Worm (Caenorhabditis elegans) whole organism, young adult: Measurements from ENCODE around the gene nlp-9.
A peak's percentile ranks its signal among the peaks of the same experiment; 100 is the strongest.

ENCODE experiments used
- F23B12.7 ChIP-seq: sonication (generic microtip); optimal IDR thresholded peaks from 2 replicates; lab custom pipeline; 2017; ENCODE audit warnings: missing genetic modification characterization, mild to moderate bottlenecking, missing compliant biosample characterization, antibody characterized with exemption, moderate library complexity; ENCODE audit not compliant: insufficient read depth
- F33H1.4 ChIP-seq: fragments of 200-800 bp; sonication (Bioruptor generic); IDR thresholded peaks from 2 replicates; pipeline ENCODE4 v1.3.6; 2022; ENCODE audit warnings: missing genetic modification reagents, missing genetic modification characterization, missing compliant biosample characterization
- F37B4.10 ChIP-seq: fragments of 200-800 bp; sonication (Bioruptor generic); IDR thresholded peaks from 2 replicates; pipeline ENCODE4 v1.3.6; 2022; ENCODE audit warnings: missing genetic modification characterization, missing compliant biosample characterization
- F49E8.2 ChIP-seq: sonication (generic microtip); optimal IDR thresholded peaks from 3 replicates; lab custom pipeline; 2017; ENCODE audit warnings: missing genetic modification characterization, mild to moderate bottlenecking, missing compliant biosample characterization, antibody characterized with exemption, moderate library complexity; ENCODE audit not compliant: insufficient read depth
- F52B5.7 ChIP-seq: sonication (generic microtip); optimal IDR thresholded peaks from 2 replicates; lab custom pipeline; 2016; ENCODE audit warnings: mild to moderate bottlenecking, missing genetic modification characterization, missing compliant biosample characterization
- F55B11.4 ChIP-seq: sonication (generic microtip); optimal IDR thresholded peaks from 2 replicates; lab custom pipeline; 2016; ENCODE audit warnings: missing compliant biosample characterization, missing genetic modification characterization, borderline replicate concordance; ENCODE audit not compliant: insufficient read depth
- F57A8.1 ChIP-seq: fragments of 200-800 bp; sonication (Bioruptor generic); optimal IDR thresholded peaks from 2 replicates; lab custom pipeline; 2018; ENCODE audit warnings: mild to moderate bottlenecking, missing genetic modification characterization, moderate library complexity, missing compliant biosample characterization
- K11D2.4 ChIP-seq: fragments of 200-800 bp; sonication (Bioruptor generic); IDR thresholded peaks from 2 replicates; pipeline ENCODE4 v1.3.6; 2022; ENCODE audit warnings: missing genetic modification reagents, missing genetic modification characterization, missing compliant biosample characterization
- T07F8.4 ChIP-seq: sonication (generic microtip); optimal IDR thresholded peaks from 2 replicates; lab custom pipeline; 2016; ENCODE audit warnings: mild to moderate bottlenecking, missing genetic modification characterization, moderate library complexity, missing compliant biosample characterization
- akir-1 ChIP-seq: fragments of 200-800 bp; sonication (Bioruptor generic); optimal IDR thresholded peaks from 2 replicates; lab custom pipeline; 2018; ENCODE audit warnings: mild to moderate bottlenecking, missing genetic modification characterization, moderate library complexity, missing compliant biosample characterization
- bed-2 ChIP-seq: fragments of 200-800 bp; sonication (Bioruptor generic); IDR thresholded peaks from 2 replicates; pipeline ENCODE4 v1.3.6; 2022; ENCODE audit warnings: missing genetic modification reagents, missing genetic modification characterization, missing compliant biosample characterization
- cebp-2 ChIP-seq: fragments of 200-800 bp; sonication (Bioruptor generic); IDR thresholded peaks from 2 replicates; pipeline ENCODE4 v1.3.6; 2022; ENCODE audit warnings: missing genetic modification characterization, missing compliant biosample characterization
- ceh-100 ChIP-seq: fragments of 200-800 bp; sonication (Bioruptor generic); IDR thresholded peaks from 2 replicates; pipeline ENCODE4 v1.3.6; 2022; ENCODE audit warnings: missing genetic modification reagents, missing genetic modification characterization, missing compliant biosample characterization
- ceh-40 ChIP-seq: fragments of 200-800 bp; sonication (Bioruptor generic); IDR thresholded peaks from 2 replicates; pipeline ENCODE4 v1.3.6; 2022; ENCODE audit warnings: missing genetic modification characterization, missing compliant biosample characterization
- dox-1 ChIP-seq: fragments of 200-800 bp; sonication (Bioruptor generic); IDR thresholded peaks from 2 replicates; pipeline ENCODE4 v1.3.6; 2022; ENCODE audit warnings: missing genetic modification reagents, missing genetic modification characterization, missing compliant biosample characterization
- egrh-3 ChIP-seq: fragments of 200-800 bp; sonication (Bioruptor generic); IDR thresholded peaks from 2 replicates; pipeline ENCODE4 v1.3.6; 2022; ENCODE audit warnings: missing genetic modification reagents, missing genetic modification characterization, missing compliant biosample characterization
- hlh-26 ChIP-seq: fragments of 200-800 bp; sonication (Bioruptor generic); conservative IDR thresholded peaks from 2 replicates; pipeline ENCODE4 v1.3.6; 2022; ENCODE audit warnings: missing genetic modification reagents, missing genetic modification characterization, missing compliant biosample characterization
- hmg-1.2 ChIP-seq: fragments of 200-800 bp; sonication (Bioruptor generic); IDR thresholded peaks from 2 replicates; pipeline ENCODE4 v1.3.6; 2022; ENCODE audit warnings: missing genetic modification reagents, missing genetic modification characterization, missing compliant biosample characterization
- lag-1 ChIP-seq: fragments of 200-800 bp; sonication (Bioruptor generic); IDR thresholded peaks from 2 replicates; pipeline ENCODE4 v1.3.6; 2022; ENCODE audit warnings: missing genetic modification reagents, missing genetic modification characterization, missing compliant biosample characterization
- let-607 ChIP-seq, 2 experiments: fragments of 200-800 bp in 1 of 2; sonication (Bioruptor generic) in 1 of 2; sonication (generic microtip) in 1 of 2; optimal IDR thresholded peaks; 2 replicates each; lab custom pipeline; 2016 to 2018; ENCODE audit warnings: mild to moderate bottlenecking in 2 of 2, missing compliant biosample characterization in 2 of 2, missing genetic modification characterization in 2 of 2, moderate library complexity in 2 of 2, missing genotype in 1 of 2
- lin-54 ChIP-seq: fragments of 200-800 bp; sonication (Bioruptor generic); optimal IDR thresholded peaks from 2 replicates; lab custom pipeline; 2018; ENCODE audit warnings: mild to moderate bottlenecking, missing genetic modification characterization, missing compliant biosample characterization
- lsl-1 ChIP-seq: fragments of 200-800 bp; sonication (Bioruptor generic); optimal IDR thresholded peaks from 2 replicates; lab custom pipeline; 2018; ENCODE audit warnings: mild to moderate bottlenecking, missing genetic modification characterization, moderate library complexity, missing compliant biosample characterization
- madf-6 ChIP-seq: fragments of 200-800 bp; sonication (Bioruptor generic); IDR thresholded peaks from 2 replicates; pipeline ENCODE4 v1.3.6; 2022; ENCODE audit warnings: missing genetic modification reagents, missing genetic modification characterization, missing compliant biosample characterization
- mcd-1 ChIP-seq: fragments of 200-800 bp; sonication (Bioruptor generic); IDR thresholded peaks from 2 replicates; pipeline ENCODE4 v1.3.6; 2022; ENCODE audit warnings: missing genetic modification reagents, missing genetic modification characterization, missing compliant biosample characterization
- nfyb-1 ChIP-seq: fragments of 200-800 bp; sonication (Bioruptor generic); IDR thresholded peaks from 2 replicates; pipeline ENCODE4 v1.3.6; 2022; ENCODE audit warnings: missing genetic modification reagents, missing genetic modification characterization, missing compliant biosample characterization
- nhr-120 ChIP-seq: fragments of 200-800 bp; sonication (Bioruptor generic); IDR thresholded peaks from 2 replicates; pipeline ENCODE4 v1.3.6; 2022; ENCODE audit warnings: missing genetic modification characterization, missing compliant biosample characterization
- nhr-27 ChIP-seq: fragments of 200-800 bp; sonication (Bioruptor generic); optimal IDR thresholded peaks from 2 replicates; lab custom pipeline; 2018; ENCODE audit warnings: mild to moderate bottlenecking, missing genetic modification characterization, moderate library complexity, missing compliant biosample characterization
- sdz-38 ChIP-seq: sonication (generic microtip); optimal IDR thresholded peaks from 2 replicates; lab custom pipeline; 2016; ENCODE audit warnings: missing genotype, missing genetic modification characterization, missing compliant biosample characterization
- sea-2 ChIP-seq: fragments of 200-800 bp; sonication (Bioruptor generic); IDR thresholded peaks from 2 replicates; pipeline ENCODE4 v1.3.6; 2022; ENCODE audit warnings: missing genetic modification characterization, missing compliant biosample characterization
- snpc-1.1 ChIP-seq: sonication (generic microtip); optimal IDR thresholded peaks from 2 replicates; lab custom pipeline; 2017; ENCODE audit warnings: missing genetic modification characterization, mild to moderate bottlenecking, missing compliant biosample characterization, antibody characterized with exemption, moderate library complexity, missing genotype, missing genetic modification reagents; ENCODE audit not compliant: insufficient read depth
- snpc-1.3 ChIP-seq: sonication (generic microtip); optimal IDR thresholded peaks from 2 replicates; lab custom pipeline; 2017; ENCODE audit warnings: missing genetic modification characterization, mild to moderate bottlenecking, missing compliant biosample characterization, antibody characterized with exemption, moderate library complexity, missing genotype, missing genetic modification reagents; ENCODE audit not compliant: insufficient read depth
- snpc-3.4 ChIP-seq: sonication (generic microtip); optimal IDR thresholded peaks from 2 replicates; lab custom pipeline; 2017; ENCODE audit warnings: missing genetic modification characterization, mild to moderate bottlenecking, missing compliant biosample characterization, antibody characterized with exemption, moderate library complexity, missing genotype, missing genetic modification reagents
- snpc-4 ChIP-seq, 5 experiments: fragments of 150-350 bp in 1 of 5; sonication (generic microtip) in 4 of 5; optimal IDR thresholded peaks; 2 replicates each; lab custom pipeline; 2014 to 2018; ENCODE audit warnings: missing genetic modification characterization in 5 of 5, missing biosample characterization in 3 of 5, antibody characterized with exemption in 2 of 5, mild to moderate bottlenecking in 2 of 5, missing compliant biosample characterization in 2 of 5, missing genotype in 2 of 5, moderate library complexity in 2 of 5, missing genetic modification reagents in 1 of 5
- somi-1 ChIP-seq: fragments of 200-800 bp; sonication (Bioruptor generic); optimal IDR thresholded peaks from 2 replicates; lab custom pipeline; 2018; ENCODE audit warnings: mild to moderate bottlenecking, missing genetic modification characterization, missing compliant biosample characterization
- tbx-9 ChIP-seq: sonication (generic microtip); optimal IDR thresholded peaks from 2 replicates; lab custom pipeline; 2016; ENCODE audit warnings: borderline replicate concordance, missing genetic modification characterization, inconsistent platforms, missing compliant biosample characterization
- unc-130 ChIP-seq: sonication (generic microtip); optimal IDR thresholded peaks from 2 replicates; lab custom pipeline; 2016; ENCODE audit warnings: missing genetic modification reagents, missing genetic modification characterization, missing compliant biosample characterization
- ztf-22 ChIP-seq: fragments of 200-800 bp; sonication (Bioruptor generic); optimal IDR thresholded peaks from 2 replicates; lab custom pipeline; 2018; ENCODE audit warnings: mild to moderate bottlenecking, missing genetic modification characterization, moderate library complexity, missing compliant biosample characterization
- ztf-26 ChIP-seq: sonication (generic microtip); optimal IDR thresholded peaks from 2 replicates; lab custom pipeline; 2017; ENCODE audit warnings: missing genetic modification characterization, missing compliant biosample characterization
- ztf-28 ChIP-seq: fragments of 200-800 bp; sonication (Bioruptor generic); IDR thresholded peaks from 2 replicates; pipeline ENCODE4 v1.3.6; 2022; ENCODE audit warnings: missing genetic modification reagents, missing genetic modification characterization, missing compliant biosample characterization

nlp-9 gene

DNA sequence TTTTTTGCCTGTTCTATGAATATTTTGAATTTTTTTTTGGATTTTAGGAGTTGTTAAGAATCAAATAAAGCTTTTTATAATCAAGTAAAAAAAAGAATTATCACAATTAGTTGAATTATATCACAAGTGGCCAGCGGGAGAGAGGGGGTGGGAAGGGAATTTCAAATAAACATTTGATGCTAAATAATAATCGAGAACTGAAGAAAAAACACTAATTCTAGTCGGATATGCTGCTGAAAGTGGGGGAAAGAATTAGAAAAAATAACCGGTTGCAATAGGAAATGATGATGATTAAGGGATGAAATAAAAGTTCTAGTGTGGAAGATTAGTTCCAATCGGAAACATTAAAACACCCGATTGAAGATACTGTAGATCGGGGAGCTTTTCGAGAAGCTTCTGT, 38.2 kb upstream of the nlp-9 start:
- peak; percentile 49 for TF ChIP-seq madf-6 (GFP tag; lab: Robert Waterston, UW)
- no peak for TF ChIP-seq akir-1 (GFP tag; lab: Kevin White, UChicago)
- TF ChIP-seq, all 124 proteins: peak for 1

DNA sequence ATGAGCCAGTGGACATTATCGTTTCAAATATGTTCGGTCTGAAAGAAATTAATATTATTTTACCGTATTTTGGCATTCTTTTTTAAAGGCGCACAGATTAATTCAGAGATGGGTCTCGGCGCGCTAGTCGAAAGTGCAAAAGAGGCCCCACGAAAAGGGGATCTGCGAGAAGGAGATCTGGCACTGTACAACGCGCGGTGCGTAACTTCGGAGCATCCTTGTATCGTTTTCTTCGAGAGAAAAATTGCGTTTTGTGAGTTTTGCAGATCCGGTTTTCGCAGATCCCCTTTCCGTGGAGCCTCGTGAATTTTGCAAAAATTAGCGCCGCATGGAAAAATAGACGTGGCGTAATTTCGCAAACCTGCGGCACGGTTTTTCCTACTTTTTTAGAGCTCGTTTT, 37.7 kb upstream of the nlp-9 start:
- TF ChIP-seq dox-1 (GFP tag; lab: Robert Waterston, UW): no peak
- peak; percentile 76 for TF ChIP-seq ceh-100 (GFP tag; lab: Robert Waterston, UW)

ce11 chrV:4182546-4182945, 36.9 kb upstream of the nlp-9 start:
- TF ChIP-seq egrh-3 (GFP tag; lab: Robert Waterston, UW) (peak; percentile 73), somi-1 (GFP tag; lab: Kevin White, UChicago) (no peak), snpc-1.1 (tag; lab: Kevin White, UChicago) (peak; percentile 40), hmg-1.2 (GFP tag; lab: Robert Waterston, UW) (peak; percentile 54), snpc-4 (GFP tag; optimal IDR thresholded peaks at IDR 0.05; lab: Kevin White, UChicago) (no peak), snpc-4 (tag; optimal IDR thresholded peaks at IDR 0.05; lab: Kevin White, UChicago) (peak in 2 of 4 experiments; percentile 86 to 89)

DNA sequence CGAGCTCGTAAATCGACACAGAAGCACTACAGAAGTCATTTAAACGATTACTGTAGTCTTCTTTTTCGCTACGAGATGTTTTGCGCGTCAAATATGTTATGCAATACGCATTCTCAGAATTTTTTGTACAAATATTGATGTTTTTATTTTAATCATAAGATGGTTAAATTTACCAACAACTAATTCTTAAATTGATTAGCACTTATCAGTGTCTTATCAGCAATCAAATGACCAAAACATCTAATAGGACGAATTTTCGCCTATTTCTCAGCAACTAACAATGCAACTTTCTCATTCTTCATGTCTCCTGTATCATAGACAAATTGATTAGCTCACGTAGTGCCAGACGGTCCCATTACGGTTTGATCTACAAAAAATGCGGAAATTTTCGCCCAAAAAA, 33.6 kb upstream of the nlp-9 start:
- TF ChIP-seq nfyb-1 (no peak), F55B11.4 (tag; lab: Kevin White, UChicago) (no peak), hlh-26 (GFP tag; lab: Robert Waterston, UW) (no peak), snpc-3.4 (no peak), cebp-2 (GFP tag; lab: Robert Waterston, UW) (no peak)

ce11 chrV:4186453-4187143, 32.8 kb upstream of the nlp-9 start:
- TF ChIP-seq nfyb-1 (peak; percentile 78), nhr-27 (no peak), lag-1 (no peak), K11D2.4 (GFP tag; lab: Robert Waterston, UW) (0 out of 2 replicates have a peak, but pooled peaks have one; percentile 30), tbx-9 (tag; lab: Kevin White, UChicago) (no peak), nhr-120 (GFP tag; lab: Robert Waterston, UW) (no peak), F33H1.4 (no peak), F23B12.7 (tag; lab: Kevin White, UChicago) (no peak), lin-54 (GFP tag; lab: Kevin White, UChicago) (no peak), ceh-40 (no peak), T07F8.4 (tag; lab: Kevin White, UChicago) (no peak), F52B5.7 (no peak), sdz-38 (tag; lab: Kevin White, UChicago) (no peak), unc-130 (no peak), F57A8.1 (GFP tag; lab: Kevin White, UChicago) (no peak), mcd-1 (GFP tag; lab: Robert Waterston, UW) (peak; percentile 16; the same call in 1 of the 2 replicates), bed-2 (GFP tag; lab: Robert Waterston, UW) (no peak), lsl-1 (GFP tag; lab: Kevin White, UChicago) (no peak), ztf-22 (GFP tag; lab: Kevin White, UChicago) (peak; percentile 62), sea-2 (GFP tag; lab: Robert Waterston, UW) (no peak), F37B4.10 (GFP tag; lab: Robert Waterston, UW) (no peak), snpc-1.3 (tag; lab: Kevin White, UChicago) (no peak), F49E8.2 (no peak), ztf-28 (no peak), ztf-26 (peak; percentile 61), somi-1 (GFP tag; lab: Kevin White, UChicago) (peak; percentile 26), let-607 (tag; optimal IDR thresholded peaks at IDR 0.05; lab: Kevin White, UChicago) (no peak)
